Worm (Caenorhabditis elegans): ENCODE results near the gene T16A1.10.

The T16A1.10 gene

DNA sequence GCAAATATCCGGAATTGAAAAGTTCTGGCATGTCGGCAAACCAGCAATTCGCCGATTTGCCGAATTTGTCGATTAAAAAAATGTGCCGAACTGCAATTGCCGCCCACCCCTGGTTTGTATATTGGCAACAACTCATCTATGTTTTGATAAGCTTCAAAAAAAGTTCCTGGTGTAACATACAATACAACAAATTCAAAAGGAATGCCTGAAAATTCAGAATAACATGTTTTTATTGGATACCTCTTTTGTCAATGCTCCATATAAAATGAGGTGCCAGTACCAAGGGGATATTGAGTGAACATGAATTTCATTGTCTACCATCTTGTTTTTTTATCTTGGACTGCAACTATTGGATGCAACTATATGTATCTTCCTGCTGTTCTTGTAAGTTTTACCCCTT lies 10.6 kb downstream of the T16A1.10 start, which contains the start of gene T16A1.4:
TSS of gene T16A1.4 (plus strand) at position 301 of the 400 bp plus-strand sequence.
- TF ChIP-seq ceh-43 (GFP tag; optimal IDR thresholded peaks at IDR 0.05) (no peak), ceh-83 (GFP tag; optimal IDR thresholded peaks at IDR 0.05) (no peak), ham-2 (GFP tag; optimal IDR thresholded peaks at IDR 0.05) (no peak), zip-8 (tag; optimal IDR thresholded peaks at IDR 0.05) (no peak), bed-3 (GFP tag; optimal IDR thresholded peaks at IDR 0.05) (no peak), sem-2 (GFP tag; optimal IDR thresholded peaks at IDR 0.05) (no peak), mab-5 (tag; optimal IDR thresholded peaks at IDR 0.05) (no peak), lin-32 (GFP tag; optimal IDR thresholded peaks at IDR 0.05) (no peak), unc-39 (tag; optimal IDR thresholded peaks at IDR 0.05) (no peak), M03D4.4 (tag; optimal IDR thresholded peaks at IDR 0.05) (no peak), lin-13 (tag; optimal IDR thresholded peaks at IDR 0.05) (no peak), snpc-4 (tag; optimal IDR thresholded peaks at IDR 0.05) (no peak), tbx-8 (GFP tag; optimal IDR thresholded peaks at IDR 0.05) (no peak)

DNA sequence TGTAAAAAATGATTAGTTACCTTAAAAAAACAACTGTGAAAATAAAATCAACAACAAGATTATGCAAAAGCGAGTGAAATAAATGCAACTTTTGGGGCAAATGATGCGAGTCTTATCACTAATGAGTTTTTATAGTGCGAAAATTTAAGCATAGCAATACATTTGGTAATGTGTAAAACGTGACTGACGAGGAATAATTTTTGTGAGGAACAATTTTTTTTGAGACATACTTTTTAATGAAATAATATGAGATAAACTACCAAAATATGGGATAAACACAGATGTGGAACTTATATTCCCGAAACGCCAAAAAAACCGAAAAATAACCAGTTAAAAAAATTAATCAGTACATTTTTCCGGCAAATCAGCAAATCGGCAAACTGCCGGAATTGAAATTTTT lies 11.5 kb downstream of the T16A1.10 start, which contains the start of gene F07E5.9:
TSS of gene F07E5.9 (minus strand) at position 101 of the 400 bp plus-strand sequence.
- TF ChIP-seq nhr-76 (tag; optimal IDR thresholded peaks at IDR 0.05), result no peak
- TF ChIP-seq lsy-2 (tag; optimal IDR thresholded peaks at IDR 0.05), result no peak
- TF ChIP-seq ham-2 (GFP tag; optimal IDR thresholded peaks at IDR 0.05), result no peak
- TF ChIP-seq hlh-1 (tag; optimal IDR thresholded peaks at IDR 0.05), result no peak
- no peak for TF ChIP-seq pha-4 (tag; optimal IDR thresholded peaks at IDR 0.05)
- no peak for TF ChIP-seq blmp-1 (tag; optimal IDR thresholded peaks at IDR 0.05)
- no peak for TF ChIP-seq elt-1 (tag; optimal IDR thresholded peaks at IDR 0.05; ENCODE audit: borderline replicate concordance, insufficient read depth)
- TF ChIP-seq ztf-11 (tag; optimal IDR thresholded peaks at IDR 0.05), result no peak
- no peak for TF ChIP-seq cnd-1 (tag; optimal IDR thresholded peaks at IDR 0.05)
- TF ChIP-seq elt-3 (tag; optimal IDR thresholded peaks at IDR 0.05), result no peak
- TF ChIP-seq nhr-237 (tag; optimal IDR thresholded peaks at IDR 0.05), result no peak
- TF ChIP-seq unc-120 (tag; optimal IDR thresholded peaks at IDR 0.05; ENCODE audit: poor library complexity, severe bottlenecking), result no peak
- TF ChIP-seq lin-13 (tag; optimal IDR thresholded peaks at IDR 0.05), result no peak
- TF ChIP-seq bed-3 (GFP tag; optimal IDR thresholded peaks at IDR 0.05), result no peak
- TF ChIP-seq mab-5 (tag; optimal IDR thresholded peaks at IDR 0.05), result no peak

DNA sequence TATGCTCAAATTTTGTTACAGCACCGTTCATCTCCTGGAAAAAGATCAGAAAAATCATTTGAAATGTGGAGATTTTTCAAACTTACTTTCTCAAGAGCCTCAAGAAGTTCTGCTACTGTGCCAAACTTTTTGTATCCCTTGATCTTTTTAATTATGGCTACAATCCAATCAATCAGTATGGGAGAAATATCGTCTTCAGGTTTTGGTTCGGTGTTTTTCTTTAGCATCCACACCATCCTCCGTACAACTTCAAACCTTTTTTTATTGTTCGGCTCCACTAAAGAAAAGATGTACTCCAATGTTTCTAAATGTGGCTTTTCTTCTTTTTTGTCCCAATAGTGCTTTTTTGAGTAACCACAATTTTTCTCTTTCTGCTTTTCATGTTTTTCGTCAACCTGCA lies 15.4 kb downstream of the T16A1.10 start:
- no peak for TF ChIP-seq nhr-237 (tag; optimal IDR thresholded peaks at IDR 0.05)
- no peak for TF ChIP-seq unc-120 (tag; optimal IDR thresholded peaks at IDR 0.05; ENCODE audit: poor library complexity, severe bottlenecking)
- no peak for TF ChIP-seq ztf-11 (tag; optimal IDR thresholded peaks at IDR 0.05)
- TF ChIP-seq lin-32 (GFP tag; optimal IDR thresholded peaks at IDR 0.05), result no peak
- no peak for TF ChIP-seq tbx-8 (GFP tag; optimal IDR thresholded peaks at IDR 0.05)
- TF ChIP-seq hlh-1 (tag; optimal IDR thresholded peaks at IDR 0.05), result no peak
- no peak for TF ChIP-seq drap-1 (GFP tag; optimal IDR thresholded peaks at IDR 0.05)
- no peak for TF ChIP-seq nhr-2 (tag; optimal IDR thresholded peaks at IDR 0.05)

- TF ChIP-seq mep-1 (tag; optimal IDR thresholded peaks at IDR 0.05) (no peak), lsy-2 (tag; optimal IDR thresholded peaks at IDR 0.05) (no peak), snpc-4 (tag; optimal IDR thresholded peaks at IDR 0.05) (no peak), flh-1 (GFP tag; optimal IDR thresholded peaks at IDR 0.05) (no peak), ceh-43 (GFP tag; optimal IDR thresholded peaks at IDR 0.05) (no peak), nhr-237 (tag; optimal IDR thresholded peaks at IDR 0.05) (no peak), elt-1 (tag; optimal IDR thresholded peaks at IDR 0.05; ENCODE audit: borderline replicate concordance, insufficient read depth) (no peak), tbx-8 (GFP tag; optimal IDR thresholded peaks at IDR 0.05) (no peak), ces-1 (GFP tag; optimal IDR thresholded peaks at IDR 0.05) (no peak), ham-2 (GFP tag; optimal IDR thresholded peaks at IDR 0.05) (no peak), drap-1 (GFP tag; optimal IDR thresholded peaks at IDR 0.05) (no peak), pha-4 (tag; optimal IDR thresholded peaks at IDR 0.05) (no peak), mls-2 (tag; optimal IDR thresholded peaks at IDR 0.05) (no peak), lin-32 (GFP tag; optimal IDR thresholded peaks at IDR 0.05) (no peak)
Observed at ce11 chrII:2075513-2075912, 16.4 kb downstream of the T16A1.10 start, which contains the start of gene F07E5.8. Gene F07E5.8, minus strand, starts transcription at chrII:2075613.

DNA sequence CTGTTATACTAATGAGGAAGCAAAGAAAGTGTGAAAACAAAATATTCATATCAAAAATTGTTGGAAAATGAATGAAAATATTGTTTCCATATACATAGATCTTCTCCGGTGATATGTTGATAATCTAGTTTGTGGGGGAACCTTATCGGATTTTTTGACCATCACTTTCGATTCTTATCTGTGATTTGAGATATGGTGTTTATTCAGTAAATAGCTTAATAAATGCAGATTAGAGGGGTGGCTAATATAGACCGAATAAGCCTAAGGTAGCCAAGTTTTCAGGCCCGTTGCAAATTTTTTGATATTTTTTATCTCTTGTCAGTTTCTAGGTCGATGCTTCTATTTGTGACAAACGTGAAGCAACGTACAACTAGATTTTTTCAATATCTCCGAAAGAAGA lies 20.5 kb downstream of the T16A1.10 start, which contains the start of gene F07E5.7:
TSS of gene F07E5.7 (minus strand) at position 101 of the 400 bp plus-strand sequence.
- TF ChIP-seq nhr-76 (tag; optimal IDR thresholded peaks at IDR 0.05), result no peak
- TF ChIP-seq nhr-237 (tag; optimal IDR thresholded peaks at IDR 0.05), result no peak
- no peak for TF ChIP-seq elt-1 (tag; optimal IDR thresholded peaks at IDR 0.05; ENCODE audit: borderline replicate concordance, insufficient read depth)
- no peak for TF ChIP-seq unc-120 (tag; optimal IDR thresholded peaks at IDR 0.05; ENCODE audit: poor library complexity, severe bottlenecking)
- TF ChIP-seq mls-2 (tag; optimal IDR thresholded peaks at IDR 0.05), result no peak
- no peak for TF ChIP-seq ceh-39 (tag; optimal IDR thresholded peaks at IDR 0.05)
- no peak for TF ChIP-seq lsy-2 (tag; optimal IDR thresholded peaks at IDR 0.05)
- no peak for TF ChIP-seq ztf-11 (tag; optimal IDR thresholded peaks at IDR 0.05)
- no peak for TF ChIP-seq lin-32 (GFP tag; optimal IDR thresholded peaks at IDR 0.05)
- no peak for TF ChIP-seq unc-39 (tag; optimal IDR thresholded peaks at IDR 0.05)
- TF ChIP-seq bed-3 (GFP tag; optimal IDR thresholded peaks at IDR 0.05), result no peak
- TF ChIP-seq tbx-8 (GFP tag; optimal IDR thresholded peaks at IDR 0.05), result no peak
- no peak for TF ChIP-seq zip-8 (tag; optimal IDR thresholded peaks at IDR 0.05)
- TF ChIP-seq sem-2 (GFP tag; optimal IDR thresholded peaks at IDR 0.05), result no peak
- no peak for TF ChIP-seq sptf-1 (tag; optimal IDR thresholded peaks at IDR 0.05)
